Worm (Caenorhabditis elegans) whole organism, late embryonic: Measurements from ENCODE around the gene F35C11.2.

ENCODE experiments used
- F13H6.1 ChIP-seq: sonication (generic microtip); optimal IDR thresholded peaks from 2 replicates; lab custom pipeline; 2016; ENCODE audit warnings: missing genetic modification characterization, missing compliant biosample characterization
- Y22D7AL.16 ChIP-seq: sonication (generic microtip); optimal IDR thresholded peaks from 2 replicates; lab custom pipeline; 2016; ENCODE audit warnings: missing genetic modification characterization, missing compliant biosample characterization
- elt-2 ChIP-seq: sonication (generic microtip); optimal IDR thresholded peaks from 2 replicates; lab custom pipeline; 2016; ENCODE audit warnings: missing genetic modification reagents, missing genetic modification characterization, missing compliant biosample characterization
- elt-4 ChIP-seq: sonication (generic microtip); optimal IDR thresholded peaks from 2 replicates; lab custom pipeline; 2016; ENCODE audit warnings: missing genetic modification characterization, missing compliant biosample characterization
- hlh-6 ChIP-seq: sonication (generic microtip); optimal IDR thresholded peaks from 2 replicates; lab custom pipeline; 2016; ENCODE audit warnings: missing genotype, missing genetic modification characterization, missing compliant biosample characterization
- lin-11 ChIP-seq: fragments of 200-800 bp; sonication (Bioruptor generic); optimal IDR thresholded peaks from 2 replicates; lab custom pipeline; 2018; ENCODE audit warnings: mild to moderate bottlenecking, missing genetic modification characterization, missing compliant biosample characterization
- pros-1 ChIP-seq: fragments of 150-350 bp; optimal IDR thresholded peaks from 2 replicates; lab custom pipeline; 2014; ENCODE audit warnings: missing biosample characterization, missing genetic modification reagents, missing genetic modification characterization

DNA sequence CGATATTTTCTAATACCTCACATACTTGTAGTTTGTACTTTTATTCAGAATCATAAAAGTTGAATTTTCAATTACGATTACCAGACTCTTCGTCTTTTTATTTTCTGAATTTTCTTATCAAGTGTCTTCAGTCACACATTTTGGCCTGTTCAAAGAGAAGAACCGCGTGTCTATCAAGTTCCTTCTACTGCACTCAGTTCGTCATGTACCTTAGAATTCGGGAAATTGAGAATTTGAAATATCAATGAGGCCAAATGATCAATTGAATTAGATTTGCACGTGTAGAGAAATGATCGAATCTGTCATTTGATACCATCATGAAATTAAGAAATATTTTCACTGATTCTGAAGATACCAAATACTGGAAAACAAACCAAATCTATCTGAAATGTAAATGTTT is 14.9 kb upstream of the F35C11.2 start:
- TF ChIP-seq hlh-6 (tag; lab: Kevin White, UChicago) (no peak), elt-2 (no peak), Y22D7AL.16 (tag; lab: Kevin White, UChicago) (no peak), F13H6.1 (tag; lab: Kevin White, UChicago) (no peak), elt-4 (tag; lab: Kevin White, UChicago) (no peak), pros-1 (no peak), lin-11 (tag; lab: Kevin White, UChicago) (no peak)
